Worm (Caenorhabditis elegans) whole organism, late embryonic: ENCODE measurements around the gene F23D12.4.

Source experiments
- K09A11.1 ChIP-seq: sonication (generic microtip); optimal IDR thresholded peaks from 2 replicates; lab custom pipeline; 2017; ENCODE audit warnings: antibody characterized with exemption, mild to moderate bottlenecking, missing genetic modification characterization, missing compliant biosample characterization; ENCODE audit not compliant: insufficient read depth
- ceh-45 ChIP-seq: fragments of 200-800 bp; sonication (Bioruptor generic); IDR thresholded peaks from 2 replicates; pipeline ENCODE4 v1.3.6; 2022; ENCODE audit warnings: missing genetic modification reagents, missing genetic modification characterization, missing compliant biosample characterization
- fkh-6 ChIP-seq: sonication (generic microtip); optimal IDR thresholded peaks from 2 replicates; lab custom pipeline; 2016; ENCODE audit warnings: missing genetic modification characterization, missing compliant biosample characterization
- hlh-30 ChIP-seq: sonication (generic microtip); optimal IDR thresholded peaks from 2 replicates; lab custom pipeline; 2017; ENCODE audit warnings: antibody characterized with exemption, missing genetic modification characterization, missing compliant biosample characterization; ENCODE audit not compliant: insufficient read depth
- hlh-6 ChIP-seq: sonication (generic microtip); optimal IDR thresholded peaks from 2 replicates; lab custom pipeline; 2016; ENCODE audit warnings: missing genotype, missing genetic modification characterization, missing compliant biosample characterization
- nhr-11 ChIP-seq: fragments of 150-350 bp; optimal IDR thresholded peaks from 2 replicates; lab custom pipeline; 2014; ENCODE audit warnings: missing biosample characterization, missing genetic modification characterization
- sox-2 ChIP-seq: fragments of 200-800 bp; sonication (Bioruptor generic); IDR thresholded peaks from 2 replicates; pipeline ENCODE4 v1.3.6; 2022; ENCODE audit warnings: missing genetic modification reagents, missing genetic modification characterization, missing compliant biosample characterization
- sox-4 ChIP-seq: sonication (generic microtip); optimal IDR thresholded peaks from 2 replicates; lab custom pipeline; 2017; ENCODE audit warnings: mild to moderate bottlenecking, missing genetic modification characterization, inconsistent platforms, missing compliant biosample characterization

DNA sequence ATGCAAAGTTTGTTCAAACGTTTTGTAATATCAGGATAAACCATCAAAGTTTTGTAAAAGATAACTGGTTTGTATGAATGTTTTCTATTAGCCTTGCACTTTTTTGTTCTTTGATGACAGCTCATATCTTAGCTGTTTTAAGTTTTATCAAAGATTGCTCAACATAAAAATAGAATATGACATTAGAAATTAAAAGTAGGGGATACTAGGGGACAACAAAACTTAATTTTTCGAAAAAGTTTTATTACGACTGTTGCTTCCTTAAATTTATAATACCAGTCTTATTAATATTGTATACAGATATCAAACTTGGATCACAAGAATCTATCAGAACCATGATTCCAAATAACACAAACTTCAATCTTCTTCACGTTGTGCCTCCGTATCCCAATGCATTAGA lies 51.0 kb downstream of the F23D12.4 start, which contains the start of gene ztf-14:
- TF ChIP-seq hlh-30 (tag; lab: Kevin White, UChicago), result no peak
- no peak for TF ChIP-seq sox-2
- TF ChIP-seq hlh-6, result no peak
- TF ChIP-seq K09A11.1 (tag; lab: Kevin White, UChicago), result no peak
- no peak for TF ChIP-seq sox-4
- no peak for TF ChIP-seq fkh-6
- no peak for TF ChIP-seq nhr-11 (tag; lab: Kevin White, UChicago)
- no peak for TF ChIP-seq ceh-45 (GFP tag; lab: Robert Waterston, UW)
